Fruit fly (Drosophila melanogaster) whole organism, prepupa: ENCODE results near the gene ND-ASHI.

Source experiments
- CG11294 ChIP-seq: fragments of 200-800 bp; sonication (Bioruptor generic); IDR thresholded peaks from 2 replicates; pipeline ENCODE4 v1.3.6; 2022; ENCODE audit warnings: missing biosample characterization, missing genetic modification characterization
- CG16779 ChIP-seq: fragments of 200-800 bp; sonication (Bioruptor generic); optimal IDR thresholded peaks from 3 replicates; lab custom pipeline; 2017; ENCODE audit warnings: missing biosample characterization, mild to moderate bottlenecking, missing genetic modification characterization
- CG7368 ChIP-seq: fragments of 200-800 bp; sonication (Bioruptor generic); optimal IDR thresholded peaks from 3 replicates; lab custom pipeline; 2016; ENCODE audit warnings: missing biosample characterization, missing genetic modification characterization
- Lpt ChIP-seq: fragments of 200-800 bp; sonication (Bioruptor generic); optimal IDR thresholded peaks from 3 replicates; lab custom pipeline; 2016; ENCODE audit warnings: missing biosample characterization, missing genetic modification characterization
- Smox ChIP-seq: fragments of 200-800 bp; sonication (Bioruptor generic); optimal IDR thresholded peaks from 3 replicates; lab custom pipeline; 2016; ENCODE audit warnings: missing biosample characterization, missing genetic modification characterization
- dsx ChIP-seq: fragments of 200-800 bp; optimal IDR thresholded peaks from 3 replicates; lab custom pipeline; 2019; ENCODE audit warnings: missing biosample characterization, mild to moderate bottlenecking, missing genetic modification characterization, moderate library complexity; ENCODE audit not compliant: poor library complexity, severe bottlenecking
- esn ChIP-seq: fragments of 200-800 bp; sonication (Bioruptor generic); optimal IDR thresholded peaks from 2 replicates; lab custom pipeline; 2016; ENCODE audit warnings: missing biosample characterization, mild to moderate bottlenecking, missing genetic modification characterization, moderate library complexity
- fd85E ChIP-seq: fragments of 200-800 bp; sonication (Bioruptor generic); optimal IDR thresholded peaks from 3 replicates; lab custom pipeline; 2016; ENCODE audit warnings: missing biosample characterization, missing genetic modification characterization
- salr ChIP-seq, 2 experiments: fragments of 200-800 bp; sonication (Bioruptor generic); optimal IDR thresholded peaks; 3 replicates each; lab custom pipeline; 2016 to 2018; ENCODE audit warnings: missing biosample characterization in 2 of 2, missing genetic modification characterization in 2 of 2, mild to moderate bottlenecking in 1 of 2
- topi ChIP-seq: fragments of 200-800 bp; sonication (Bioruptor generic); optimal IDR thresholded peaks from 3 replicates; lab custom pipeline; 2016; ENCODE audit warnings: missing biosample characterization, missing genetic modification characterization
- vri ChIP-seq: fragments of 200-800 bp; sonication (Bioruptor generic); optimal IDR thresholded peaks from 3 replicates; lab custom pipeline; 2016; ENCODE audit warnings: missing biosample characterization, mild to moderate bottlenecking, missing genetic modification characterization

DNA sequence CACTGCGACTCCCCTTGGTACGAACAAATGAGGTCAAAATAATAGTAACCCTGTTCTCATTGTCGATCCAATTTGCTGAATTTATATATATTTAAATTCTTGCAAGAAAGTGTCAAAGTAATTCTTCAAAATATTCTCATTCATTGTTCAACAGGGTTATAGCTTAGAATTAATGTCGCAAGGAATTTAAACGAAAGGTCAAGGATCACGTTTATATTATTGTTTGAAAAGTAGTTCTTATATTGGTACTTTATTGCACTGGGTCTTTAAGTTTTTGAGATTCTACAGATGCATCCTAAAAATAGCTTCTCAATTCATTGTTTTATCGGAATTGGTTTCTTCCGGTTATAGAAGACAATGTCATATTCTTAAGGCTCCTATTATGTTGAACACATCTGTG is 25.0 kb upstream of the ND-ASHI start:
- TF ChIP-seq fd85E (GFP tag; lab: Kevin White, UChicago) (no peak), salr (GFP tag; optimal IDR thresholded peaks at IDR 0.05; lab: Kevin White, UChicago) (peak in 1 of 2 experiments; percentile 34), topi (no peak), dsx (no peak), CG11294 (GFP tag; lab: Robert Waterston, UW) (no peak), Lpt (GFP tag; lab: Kevin White, UChicago) (no peak), vri (GFP tag; lab: Kevin White, UChicago) (no peak), esn (GFP tag; lab: Kevin White, UChicago) (peak; percentile 13), Smox (GFP tag; lab: Kevin White, UChicago) (no peak), CG16779 (tag; lab: Kevin White, UChicago) (no peak), CG7368 (GFP tag; lab: Kevin White, UChicago) (no peak)
